Fruit fly (Drosophila melanogaster) whole organism, embryonic: ENCODE results near the gene lva.

Source experiments
- Atf3 ChIP-seq: fragments of 200-800 bp; sonication (Bioruptor generic); optimal IDR thresholded peaks from 3 replicates; lab custom pipeline; 2016; ENCODE audit warnings: missing biosample characterization, missing genetic modification characterization
- CG10462 ChIP-seq: fragments of 200-800 bp; sonication (Bioruptor generic); optimal IDR thresholded peaks from 2 replicates; lab custom pipeline; 2016; ENCODE audit warnings: missing biosample characterization, missing genetic modification characterization
- CG11247 ChIP-seq: fragments of 200-800 bp; sonication (Bioruptor generic); IDR thresholded peaks from 2 replicates; pipeline ENCODE4 v1.3.6; 2022; ENCODE audit warnings: missing biosample characterization, missing genetic modification characterization
- CG11398 ChIP-seq: fragments of 200-800 bp; sonication (Bioruptor generic); optimal IDR thresholded peaks from 2 replicates; lab custom pipeline; 2016; ENCODE audit warnings: missing biosample characterization, missing genetic modification characterization
- CG1603 ChIP-seq: fragments of 200-800 bp; sonication (Bioruptor generic); optimal IDR thresholded peaks from 2 replicates; lab custom pipeline; 2019; ENCODE audit warnings: missing biosample characterization, mild to moderate bottlenecking, missing genetic modification characterization, moderate library complexity
- CG18599 ChIP-seq: fragments of 200-800 bp; sonication (Bioruptor generic); optimal IDR thresholded peaks from 3 replicates; lab custom pipeline; 2017; ENCODE audit warnings: missing biosample characterization, missing genetic modification characterization, mild to moderate bottlenecking, moderate library complexity, missing genetic modification reagents
- Drgx ChIP-seq: fragments of 200-800 bp; sonication (Bioruptor generic); IDR thresholded peaks from 2 replicates; pipeline ENCODE4 v1.3.6; 2022; ENCODE audit warnings: missing biosample characterization, missing genetic modification characterization
- Ets65A ChIP-seq: fragments of 200-800 bp; sonication (Bioruptor generic); peaks from one replicate; lab custom pipeline; 2016; ENCODE audit warnings: missing biosample characterization, missing genetic modification characterization
- Fer1 ChIP-seq: fragments of 200-800 bp; sonication (Bioruptor generic); optimal IDR thresholded peaks from 2 replicates; lab custom pipeline; 2017; ENCODE audit warnings: missing biosample characterization, mild to moderate bottlenecking, missing genetic modification characterization
- Neu2 ChIP-seq: fragments of 200-800 bp; sonication (Bioruptor generic); optimal IDR thresholded peaks from 3 replicates; lab custom pipeline; 2016; ENCODE audit warnings: missing biosample characterization, missing genetic modification characterization, borderline replicate concordance
- Rfx ChIP-seq: fragments of 200-800 bp; sonication (Bioruptor generic); IDR thresholded peaks from 2 replicates; pipeline ENCODE4 v1.3.6; 2022; ENCODE audit warnings: missing biosample characterization, missing genetic modification characterization
- ash1 ChIP-seq: fragments of 200-800 bp; sonication (Bioruptor generic); optimal IDR thresholded peaks from 2 replicates; lab custom pipeline; 2018; ENCODE audit warnings: missing biosample characterization, mild to moderate bottlenecking, missing genetic modification characterization
- bsh ChIP-seq, 2 experiments: fragments of 200-800 bp; sonication (Bioruptor generic); optimal IDR thresholded peaks; 2 replicates each; lab custom pipeline; 2017 to 2018; ENCODE audit warnings: mild to moderate bottlenecking in 2 of 2, missing biosample characterization in 2 of 2, missing genetic modification characterization in 2 of 2, moderate library complexity in 1 of 2
- disco-r ChIP-seq: fragments of 200-800 bp; sonication (Bioruptor generic); optimal IDR thresholded peaks from 2 replicates; lab custom pipeline; 2016; ENCODE audit warnings: missing biosample characterization, missing genetic modification characterization
- gce ChIP-seq: fragments of 200-800 bp; sonication (Bioruptor generic); IDR thresholded peaks from 3 replicates; pipeline ENCODE4 v1.3.6; 2022; ENCODE audit warnings: missing biosample characterization, missing genetic modification characterization
- lab ChIP-seq: fragments of 200-800 bp; sonication (Bioruptor generic); optimal IDR thresholded peaks from 3 replicates; lab custom pipeline; 2017; ENCODE audit warnings: missing biosample characterization, missing genetic modification characterization, mild to moderate bottlenecking, moderate library complexity, missing genetic modification reagents
- sqz ChIP-seq: fragments of 200-800 bp; sonication (Bioruptor generic); optimal IDR thresholded peaks from 3 replicates; lab custom pipeline; 2018; ENCODE audit warnings: missing biosample characterization, mild to moderate bottlenecking, missing genetic modification characterization

lva gene

dm6 chrX:3928520-3928919, 36.6 kb downstream of the lva start (continued):
- TF ChIP-seq ash1 (GFP tag; lab: Kevin White, UChicago) (no peak), gce (no peak), CG18599 (GFP tag; lab: Kevin White, UChicago) (peak; percentile 19), Rfx (GFP tag; lab: Robert Waterston, UW) (0 out of 2 replicates have a peak, but pooled peaks have one; percentile 20), CG11247 (GFP tag; lab: Robert Waterston, UW) (0 out of 2 replicates have a peak, but pooled peaks have one; percentile 40), Neu2 (no peak), disco-r (no peak), CG1603 (no peak), Ets65A (GFP tag; lab: Kevin White, UChicago) (peak; percentile 94), lab (GFP tag; lab: Kevin White, UChicago) (peak; percentile 2), CG11398 (GFP tag; lab: Kevin White, UChicago) (no peak), Atf3 (GFP tag; lab: Kevin White, UChicago) (no peak), sqz (GFP tag; lab: Kevin White, UChicago) (no peak), Fer1 (peak; percentile 23), CG10462 (no peak), bsh (GFP tag; optimal IDR thresholded peaks at IDR 0.05; lab: Kevin White, UChicago) (no peak), Drgx (GFP tag; lab: Robert Waterston, UW) (0 out of 2 replicates have a peak, but pooled peaks have one; percentile 34)
